Fruit fly (Drosophila melanogaster) whole organism, embryonic: ENCODE results near the gene trx.
A peak's percentile ranks its signal among the peaks of the same experiment; 100 is the strongest.

ENCODE experiments used
- Blimp-1 ChIP-seq: fragments of 200-800 bp; sonication (Bioruptor generic); optimal IDR thresholded peaks from 3 replicates; lab custom pipeline; 2018; ENCODE audit warnings: missing biosample characterization, missing genetic modification characterization, mild to moderate bottlenecking, moderate library complexity, missing genetic modification reagents
- CG10462 ChIP-seq: fragments of 200-800 bp; sonication (Bioruptor generic); optimal IDR thresholded peaks from 2 replicates; lab custom pipeline; 2016; ENCODE audit warnings: missing biosample characterization, missing genetic modification characterization
- CG13424 ChIP-seq: fragments of 200-800 bp; sonication (Bioruptor generic); optimal IDR thresholded peaks from 2 replicates; lab custom pipeline; 2019; ENCODE audit warnings: missing biosample characterization, mild to moderate bottlenecking, missing genetic modification characterization, moderate library complexity
- CG15011 ChIP-seq: fragments of 200-800 bp; sonication (Bioruptor generic); optimal IDR thresholded peaks from 3 replicates; lab custom pipeline; 2018; ENCODE audit warnings: missing biosample characterization, mild to moderate bottlenecking, missing genetic modification characterization
- CG1603 ChIP-seq: fragments of 200-800 bp; sonication (Bioruptor generic); optimal IDR thresholded peaks from 2 replicates; lab custom pipeline; 2019; ENCODE audit warnings: missing biosample characterization, mild to moderate bottlenecking, missing genetic modification characterization, moderate library complexity
- CG16779 ChIP-seq: fragments of 200-800 bp; sonication (Bioruptor generic); IDR thresholded peaks from 2 replicates; pipeline ENCODE4 v1.3.6; 2022; ENCODE audit warnings: missing biosample characterization, missing genetic modification characterization
- CG17359 ChIP-seq: fragments of 200-800 bp; sonication (Bioruptor generic); optimal IDR thresholded peaks from 3 replicates; lab custom pipeline; 2018; ENCODE audit warnings: missing biosample characterization, mild to moderate bottlenecking, missing genetic modification characterization, moderate library complexity
- CG17361 ChIP-seq: fragments of 200-800 bp; sonication (Bioruptor generic); IDR thresholded peaks from 3 replicates; pipeline ENCODE4 v1.3.6; 2022; ENCODE audit warnings: missing biosample characterization, missing genetic modification characterization
- CG18619 ChIP-seq: fragments of 200-800 bp; sonication (Bioruptor generic); optimal IDR thresholded peaks from 3 replicates; lab custom pipeline; 2017; ENCODE audit warnings: missing biosample characterization, mild to moderate bottlenecking, missing genetic modification characterization
- CG2678 ChIP-seq: fragments of 200-800 bp; sonication (Bioruptor generic); optimal IDR thresholded peaks from 3 replicates; lab custom pipeline; 2019; ENCODE audit warnings: missing biosample characterization, mild to moderate bottlenecking, missing genetic modification characterization, moderate library complexity
- CG30403 ChIP-seq: fragments of 200-800 bp; sonication (Bioruptor generic); optimal IDR thresholded peaks from 3 replicates; lab custom pipeline; 2016; ENCODE audit warnings: missing biosample characterization, missing genetic modification characterization
- CG31365 ChIP-seq: fragments of 200-800 bp; sonication (Bioruptor generic); optimal IDR thresholded peaks from 2 replicates; lab custom pipeline; 2018; ENCODE audit warnings: missing biosample characterization, mild to moderate bottlenecking, missing genetic modification characterization
- CG7786 ChIP-seq: fragments of 200-800 bp; sonication (Bioruptor generic); optimal IDR thresholded peaks from 2 replicates; lab custom pipeline; 2016; ENCODE audit warnings: missing biosample characterization, missing genetic modification characterization
- CG7839 ChIP-seq: fragments of 200-800 bp; sonication (Bioruptor generic); optimal IDR thresholded peaks from 3 replicates; lab custom pipeline; 2018; ENCODE audit warnings: missing biosample characterization, mild to moderate bottlenecking, missing genetic modification characterization, moderate library complexity
- CG7928 ChIP-seq: fragments of 200-800 bp; sonication (Bioruptor generic); optimal IDR thresholded peaks from 2 replicates; lab custom pipeline; 2017; ENCODE audit warnings: missing biosample characterization, mild to moderate bottlenecking, missing genetic modification characterization
- CG8290 ChIP-seq, 3 experiments: fragments of 200-800 bp; sonication (Bioruptor generic); optimal IDR thresholded peaks; 2 replicates each; lab custom pipeline; 2016 to 2019; ENCODE audit warnings: missing biosample characterization in 3 of 3, missing genetic modification characterization in 3 of 3, mild to moderate bottlenecking in 2 of 3, moderate library complexity in 1 of 3
- CG9797 ChIP-seq: fragments of 200-800 bp; sonication (Bioruptor generic); optimal IDR thresholded peaks from 3 replicates; lab custom pipeline; 2018; ENCODE audit warnings: missing biosample characterization, mild to moderate bottlenecking, missing genetic modification characterization
- D19A ChIP-seq: fragments of 200-800 bp; optimal IDR thresholded peaks from 3 replicates; lab custom pipeline; 2019; ENCODE audit warnings: missing biosample characterization, mild to moderate bottlenecking, missing genetic modification characterization, moderate library complexity
- Dip3 ChIP-seq: fragments of 200-800 bp; sonication (Bioruptor generic); optimal IDR thresholded peaks from 3 replicates; lab custom pipeline; 2016; ENCODE audit warnings: missing biosample characterization, missing genetic modification characterization
- Doc3 ChIP-seq: fragments of 200-800 bp; sonication (Bioruptor generic); IDR thresholded peaks from 3 replicates; pipeline ENCODE4 v1.3.6; 2022; ENCODE audit warnings: missing biosample characterization, missing genetic modification characterization; ENCODE audit not compliant: partially characterized antibody
- ERR ChIP-seq: fragments of 200-800 bp; sonication (Bioruptor generic); optimal IDR thresholded peaks from 2 replicates; lab custom pipeline; 2016; ENCODE audit warnings: missing biosample characterization, missing genetic modification characterization
- HHEX ChIP-seq: fragments of 200-800 bp; sonication (Bioruptor generic); optimal IDR thresholded peaks from 3 replicates; lab custom pipeline; 2017; ENCODE audit warnings: missing biosample characterization, mild to moderate bottlenecking, missing genetic modification characterization, missing genetic modification reagents
- Hr51 ChIP-seq, 2 experiments: fragments of 200-800 bp; sonication (Bioruptor generic); optimal IDR thresholded peaks; 2 replicates in 1 of 2; 3 replicates in 1 of 2; lab custom pipeline; 2016 to 2018; ENCODE audit warnings: missing biosample characterization in 2 of 2, missing genetic modification characterization in 2 of 2, mild to moderate bottlenecking in 1 of 2, moderate library complexity in 1 of 2
- Mrtf ChIP-seq: fragments of 200-800 bp; sonication (Bioruptor generic); IDR thresholded peaks from 3 replicates; pipeline ENCODE4 v1.3.6; 2022; ENCODE audit warnings: missing biosample characterization, missing genetic modification characterization
- PHDP ChIP-seq: fragments of 200-800 bp; sonication (Bioruptor generic); optimal IDR thresholded peaks from 3 replicates; lab custom pipeline; 2018; ENCODE audit warnings: missing biosample characterization, mild to moderate bottlenecking, missing genetic modification characterization, moderate library complexity
- Pdp1 ChIP-seq, 2 experiments: fragments of 200-800 bp; sonication (Bioruptor generic); optimal IDR thresholded peaks; 3 replicates each; lab custom pipeline; 2016; ENCODE audit warnings: missing biosample characterization in 2 of 2, missing genetic modification characterization in 2 of 2, mild to moderate bottlenecking in 1 of 2, moderate library complexity in 1 of 2
- Vsx1 ChIP-seq: fragments of 200-800 bp; sonication (Bioruptor generic); optimal IDR thresholded peaks from 2 replicates; lab custom pipeline; 2017; ENCODE audit warnings: missing biosample characterization, mild to moderate bottlenecking, missing genetic modification characterization, missing genetic modification reagents
- al ChIP-seq: fragments of 200-800 bp; sonication (Bioruptor generic); IDR thresholded peaks from 2 replicates; pipeline ENCODE4 v1.3.6; 2022; ENCODE audit warnings: missing biosample characterization, missing genetic modification characterization
- caup ChIP-seq: fragments of 200-800 bp; sonication (Bioruptor generic); optimal IDR thresholded peaks from 3 replicates; lab custom pipeline; 2017; ENCODE audit warnings: missing biosample characterization, mild to moderate bottlenecking, missing genetic modification characterization, moderate library complexity; ENCODE audit not compliant: severe bottlenecking
- chinmo ChIP-seq: fragments of 200-800 bp; sonication (Bioruptor generic); IDR thresholded peaks from 4 replicates; pipeline ENCODE4 v1.3.6; 2022; ENCODE audit warnings: missing biosample characterization, missing genetic modification characterization; ENCODE audit not compliant: partially characterized antibody
- dati ChIP-seq: fragments of 200-800 bp; sonication (Bioruptor generic); IDR thresholded peaks from 2 replicates; pipeline ENCODE4 v1.3.6; 2022; ENCODE audit warnings: missing biosample characterization, missing genetic modification characterization
- dmrt99B ChIP-seq: fragments of 200-800 bp; sonication (Bioruptor generic); optimal IDR thresholded peaks from 2 replicates; lab custom pipeline; 2018; ENCODE audit warnings: missing biosample characterization, mild to moderate bottlenecking, missing genetic modification characterization, moderate library complexity
- en ChIP-seq: fragments of 200-800 bp; sonication (Bioruptor generic); optimal IDR thresholded peaks from 2 replicates; lab custom pipeline; 2016; ENCODE audit warnings: missing biosample characterization, missing genetic modification characterization
- esg ChIP-seq: fragments of 200-800 bp; sonication (Bioruptor generic); conservative IDR thresholded peaks from 2 replicates; pipeline ENCODE4 v1.3.6; 2022; ENCODE audit warnings: missing biosample characterization, missing genetic modification characterization
- gcm ChIP-seq: fragments of 200-800 bp; sonication (Bioruptor generic); optimal IDR thresholded peaks from 2 replicates; lab custom pipeline; 2019; ENCODE audit warnings: missing biosample characterization, mild to moderate bottlenecking, missing genetic modification characterization, moderate library complexity
- gem ChIP-seq: fragments of 200-800 bp; sonication (Bioruptor generic); optimal IDR thresholded peaks from 2 replicates; lab custom pipeline; 2019; ENCODE audit warnings: missing biosample characterization, mild to moderate bottlenecking, missing genetic modification characterization, moderate library complexity
- hth ChIP-seq: fragments of >200 bp; optimal IDR thresholded peaks from 2 replicates; lab custom pipeline; 2017; ENCODE audit warnings: inconsistent platforms
- jigr1 ChIP-seq: fragments of 200-800 bp; sonication (Bioruptor generic); IDR thresholded peaks from 3 replicates; pipeline ENCODE4 v1.3.6; 2022; ENCODE audit warnings: missing biosample characterization, missing genetic modification characterization
- jing ChIP-seq: fragments of 200-800 bp; sonication (Bioruptor generic); optimal IDR thresholded peaks from 2 replicates; lab custom pipeline; 2018; ENCODE audit warnings: missing biosample characterization, mild to moderate bottlenecking, missing genetic modification characterization
- mam ChIP-seq: fragments of 200-800 bp; sonication (Bioruptor generic); optimal IDR thresholded peaks from 3 replicates; lab custom pipeline; 2016; ENCODE audit warnings: missing biosample characterization, missing genetic modification characterization
- mld ChIP-seq: fragments of 200-800 bp; sonication (Bioruptor generic); IDR thresholded peaks from 3 replicates; pipeline ENCODE4 v1.3.6; 2022; ENCODE audit warnings: missing biosample characterization, missing genetic modification characterization; ENCODE audit not compliant: partially characterized antibody
- odd ChIP-seq: fragments of 200-800 bp; sonication (Bioruptor generic); optimal IDR thresholded peaks from 2 replicates; lab custom pipeline; 2017; ENCODE audit warnings: missing biosample characterization, mild to moderate bottlenecking, missing genetic modification characterization
- phol ChIP-seq: fragments of 200-800 bp; sonication (Bioruptor generic); optimal IDR thresholded peaks from 3 replicates; lab custom pipeline; 2018; ENCODE audit warnings: missing biosample characterization, mild to moderate bottlenecking, missing genetic modification characterization, moderate library complexity
- repo ChIP-seq: fragments of 200-800 bp; sonication (Bioruptor generic); optimal IDR thresholded peaks from 2 replicates; lab custom pipeline; 2016; ENCODE audit warnings: missing biosample characterization, missing genetic modification characterization
- sens ChIP-seq: fragments of 200-800 bp; sonication (Bioruptor generic); peaks from one replicate; lab custom pipeline; 2016; ENCODE audit warnings: missing biosample characterization, missing genetic modification characterization
- sqz ChIP-seq: fragments of 200-800 bp; sonication (Bioruptor generic); optimal IDR thresholded peaks from 3 replicates; lab custom pipeline; 2018; ENCODE audit warnings: missing biosample characterization, mild to moderate bottlenecking, missing genetic modification characterization
- twi ChIP-seq: fragments of 200-800 bp; optimal IDR thresholded peaks from 2 replicates; lab custom pipeline; 2019; ENCODE audit warnings: missing biosample characterization, mild to moderate bottlenecking, missing genetic modification characterization, moderate library complexity
- wdn ChIP-seq: fragments of 200-800 bp; sonication (Bioruptor generic); IDR thresholded peaks from 2 replicates; pipeline ENCODE4 v1.3.6; 2022; ENCODE audit warnings: missing biosample characterization, missing genetic modification characterization
- yki ChIP-seq: fragments of >200 bp; optimal IDR thresholded peaks from 3 replicates; lab custom pipeline; 2018

The trx gene

dm6 chr3R:14283042-14283626 lies 3.6 kb downstream of the trx start (continued):
- TF ChIP-seq sqz (GFP tag; lab: Kevin White, UChicago) (no peak), gcm (GFP tag; lab: Kevin White, UChicago) (no peak), caup (GFP tag; lab: Kevin White, UChicago) (no peak), Dip3 (GFP tag; lab: Kevin White, UChicago) (peak; percentile 37), Doc3 (GFP tag; lab: Robert Waterston, UW) (no peak), yki (lab: Kevin White, UChicago) (no peak), dati (no peak), CG18619 (peak; percentile 55), mld (no peak), CG13424 (tag; lab: Kevin White, UChicago) (peak; percentile 40), repo (GFP tag; lab: Kevin White, UChicago) (no peak), Hr51 (GFP tag; optimal IDR thresholded peaks at IDR 0.05; lab: Kevin White, UChicago) (peak; percentile 5 to 74), esg (GFP tag; lab: Robert Waterston, UW) (no peak), D19A (tag; lab: Kevin White, UChicago) (peak; percentile 10), jigr1 (no peak), CG16779 (GFP tag; lab: Robert Waterston, UW) (no peak), Mrtf (no peak), CG15011 (GFP tag; lab: Kevin White, UChicago) (peak; percentile 25), ERR (GFP tag; lab: Kevin White, UChicago) (peak; percentile 4), hth (lab: Kevin White, UChicago) (no peak), gem (tag; lab: Kevin White, UChicago) (peak; percentile 71), CG1603 (tag; lab: Kevin White, UChicago) (peak; percentile 32), odd (no peak), CG7839 (tag; lab: Kevin White, UChicago) (peak; percentile 45), sens (GFP tag; lab: Kevin White, UChicago) (peak; percentile 81), CG17359 (tag; lab: Kevin White, UChicago) (no peak), HHEX (GFP tag; lab: Kevin White, UChicago) (peak; percentile 38), PHDP (tag; lab: Kevin White, UChicago) (peak; percentile 46), mam (GFP tag; lab: Kevin White, UChicago) (peak; percentile 70), CG7786 (GFP tag; lab: Kevin White, UChicago) (peak; percentile 52), CG7928 (GFP tag; lab: Kevin White, UChicago) (no peak), CG10462 (GFP tag; lab: Kevin White, UChicago) (peak; percentile 14), CG8290 (GFP tag; optimal IDR thresholded peaks at IDR 0.05; lab: Kevin White, UChicago) (no peak), CG8290 (tag; optimal IDR thresholded peaks at IDR 0.05; lab: Kevin White, UChicago) (peak in 1 of 2 experiments; percentile 71), wdn (GFP tag; lab: Robert Waterston, UW) (no peak), chinmo (no peak), CG17361 (no peak), phol (peak; percentile 34), Blimp-1 (GFP tag; lab: Kevin White, UChicago) (no peak), en (GFP tag; lab: Kevin White, UChicago) (peak; percentile 4), jing (peak; percentile 43), al (no peak), CG9797 (GFP tag; lab: Kevin White, UChicago) (no peak), Vsx1 (peak; percentile 64), CG31365 (no peak), CG30403 (GFP tag; lab: Kevin White, UChicago) (peak; percentile 50), dmrt99B (tag; lab: Kevin White, UChicago) (peak; percentile 40), CG2678 (peak; percentile 55), twi (tag; lab: Kevin White, UChicago) (no peak), Pdp1 (GFP tag; optimal IDR thresholded peaks at IDR 0.05; lab: Kevin White, UChicago) (peak in 1 of 2 experiments; percentile 30)
